Worm (Caenorhabditis elegans): ENCODE measurements around the gene attf-4.

- no peak for TF ChIP-seq unc-86 (tag; optimal IDR thresholded peaks at IDR 0.05)
- TF ChIP-seq snpc-4 (tag; optimal IDR thresholded peaks at IDR 0.05), result no peak
- TF ChIP-seq aly-2 (tag; optimal IDR thresholded peaks at IDR 0.05), result no peak
- TF ChIP-seq unc-130 (tag; optimal IDR thresholded peaks at IDR 0.05), result no peak
- TF ChIP-seq lin-13 (GFP tag; optimal IDR thresholded peaks at IDR 0.05), result no peak
- no peak for TF ChIP-seq zag-1 (tag; optimal IDR thresholded peaks at IDR 0.05)
- no peak for TF ChIP-seq mdl-1 (tag; optimal IDR thresholded peaks at IDR 0.05)
- TF ChIP-seq unc-62 (GFP tag; optimal IDR thresholded peaks at IDR 0.05), result no peak
- no peak for TF ChIP-seq ceh-82 (tag; optimal IDR thresholded peaks at IDR 0.05)
These were observed 25.5 kb downstream of the attf-4 start for ce11 chrIII:6105897-6106296.
